Fruit fly (Drosophila melanogaster): ENCODE results near the gene CG4907.

CG4907 gene

dm6 chr3R:22755187-22755777, 44.7 kb upstream of the CG4907 start:
- TF ChIP-seq z (GFP tag; IDR thresholded peaks at IDR 0.05): peak; percentile 23; the same call in 1 of the 3 replicates
- peak; percentile 33; the same call in 1 of the 2 replicates for TF ChIP-seq ttk (GFP tag; IDR thresholded peaks at IDR 0.05)
- no peak for TF ChIP-seq peb (GFP tag; IDR thresholded peaks at IDR 0.05)
- TF ChIP-seq vvl (GFP tag; IDR thresholded peaks at IDR 0.05): no peak
- peak; percentile 58 for TF ChIP-seq MTF-1 (GFP tag; optimal IDR thresholded peaks at IDR 0.05; ENCODE audit: borderline replicate concordance)
- no peak for TF ChIP-seq CG11093 (GFP tag; IDR thresholded peaks at IDR 0.05)
- no peak for TF ChIP-seq CG12391 (tag; optimal IDR thresholded peaks at IDR 0.05)
- no peak for TF ChIP-seq Fer1 (GFP tag; optimal IDR thresholded peaks at IDR 0.05)
- no peak for TF ChIP-seq CG10654 (GFP tag; optimal IDR thresholded peaks at IDR 0.05)
- no peak for TF ChIP-seq CG15479 (GFP tag; optimal IDR thresholded peaks at IDR 0.05)
- TF ChIP-seq Stat92E (GFP tag; optimal IDR thresholded peaks at IDR 0.05): no peak
- peak in 1 of 2 experiments; percentile 15 for TF ChIP-seq crp (GFP tag; optimal IDR thresholded peaks at IDR 0.05)
- no peak for TF ChIP-seq Dref (GFP tag; IDR thresholded peaks at IDR 0.05)
- TF ChIP-seq sob (GFP tag; IDR thresholded peaks at IDR 0.05): 0 out of 2 replicates have a peak, but pooled peaks have one; percentile 25
- TF ChIP-seq slbo (GFP tag; IDR thresholded peaks at IDR 0.05): 0 out of 2 replicates have a peak, but pooled peaks have one; percentile 4
- TF ChIP-seq row (GFP tag; IDR thresholded peaks at IDR 0.05): 0 out of 3 replicates have a peak, but pooled peaks have one; percentile 12
- TF ChIP-seq nerfin-2 (GFP tag; IDR thresholded peaks at IDR 0.05; ENCODE audit: partially characterized antibody): 0 out of 2 replicates have a peak, but pooled peaks have one; percentile 10
- no peak for TF ChIP-seq CG6254 (GFP tag; optimal IDR thresholded peaks at IDR 0.05)
- TF ChIP-seq dm (GFP tag; optimal IDR thresholded peaks at IDR 0.05): no peak
- no peak for TF ChIP-seq CG7963 (GFP tag; IDR thresholded peaks at IDR 0.05; ENCODE audit: partially characterized antibody)
- TF ChIP-seq crol (GFP tag; IDR thresholded peaks at IDR 0.05): peak; percentile 89
- no peak for TF ChIP-seq dysf (GFP tag; IDR thresholded peaks at IDR 0.05)
- peak; percentile 68 for TF ChIP-seq Med (GFP tag)
- TF ChIP-seq Six4 (GFP tag; optimal IDR thresholded peaks at IDR 0.05): no peak
- TF ChIP-seq Hsf (GFP tag; optimal IDR thresholded peaks at IDR 0.05): no peak
- TF ChIP-seq CG32767 (GFP tag; IDR thresholded peaks at IDR 0.05): 0 out of 2 replicates have a peak, but pooled peaks have one; percentile 17
- TF ChIP-seq Sry-β (GFP tag; optimal IDR thresholded peaks at IDR 0.05): no peak
- TF ChIP-seq sr (GFP tag; IDR thresholded peaks at IDR 0.05): peak; percentile 46; the same call in 1 of the 3 replicates
- TF ChIP-seq Atf6 (GFP tag; IDR thresholded peaks at IDR 0.05): 0 out of 2 replicates have a peak, but pooled peaks have one; percentile 30
- peak; percentile 60 to 67 for TF ChIP-seq Trl (optimal IDR thresholded peaks at IDR 0.05)
- no peak for TF ChIP-seq Trl (GFP tag; optimal IDR thresholded peaks at IDR 0.05)
- TF ChIP-seq ap (GFP tag; IDR thresholded peaks at IDR 0.05): no peak
- no peak for TF ChIP-seq CG7987 (GFP tag; optimal IDR thresholded peaks at IDR 0.05)
- TF ChIP-seq Drgx (GFP tag; IDR thresholded peaks at IDR 0.05): 0 out of 2 replicates have a peak, but pooled peaks have one; percentile 8
- no peak for TF ChIP-seq CG15011 (GFP tag; optimal IDR thresholded peaks at IDR 0.05)
- TF ChIP-seq pros (GFP tag; optimal IDR thresholded peaks at IDR 0.05): peak; percentile 78
- TF ChIP-seq CG12071 (GFP tag; optimal IDR thresholded peaks at IDR 0.05): no peak
- peak; percentile 99 for TF ChIP-seq onecut (GFP tag; IDR thresholded peaks at IDR 0.05)
- no peak for TF ChIP-seq Myb (GFP tag; optimal IDR thresholded peaks at IDR 0.05)
- no peak for TF ChIP-seq CG8944 (GFP tag; optimal IDR thresholded peaks at IDR 0.05)
- no peak for TF ChIP-seq rib (GFP tag; IDR thresholded peaks at IDR 0.05)
- TF ChIP-seq ro (GFP tag; IDR thresholded peaks at IDR 0.05): no peak
- TF ChIP-seq CG8281 (tag; optimal IDR thresholded peaks at IDR 0.05): no peak
- TF ChIP-seq CG30431 (GFP tag; optimal IDR thresholded peaks at IDR 0.05): no peak
- TF ChIP-seq ranshi (GFP tag; IDR thresholded peaks at IDR 0.05): no peak
- TF ChIP-seq CG1832 (GFP tag; optimal IDR thresholded peaks at IDR 0.05): no peak
- TF ChIP-seq CG10462 (GFP tag; optimal IDR thresholded peaks at IDR 0.05): no peak
- no peak for TF ChIP-seq CG13894 (tag; optimal IDR thresholded peaks at IDR 0.05)
- TF ChIP-seq Mrtf (GFP tag; IDR thresholded peaks at IDR 0.05): no peak
- TF ChIP-seq CG13123 (GFP tag; optimal IDR thresholded peaks at IDR 0.05): no peak

Data from whole organism, embryonic.